Worm (Caenorhabditis elegans) whole organism, L2 larva: Measurements from ENCODE around the gene idpc-5.
A peak's percentile ranks its signal among the peaks of the same experiment; 100 is the strongest.

Experiments used
- C34F6.9 ChIP-seq: fragments of 150-350 bp; optimal IDR thresholded peaks from 2 replicates; lab custom pipeline; 2014; ENCODE audit warnings: missing biosample characterization, missing genetic modification characterization
- F13H6.1 ChIP-seq: sonication (generic microtip); optimal IDR thresholded peaks from 2 replicates; lab custom pipeline; 2016; ENCODE audit warnings: missing genetic modification characterization, missing compliant biosample characterization
- R02D3.7 ChIP-seq: fragments of 150-350 bp; optimal IDR thresholded peaks from 2 replicates; lab custom pipeline; 2014; ENCODE audit warnings: missing biosample characterization, missing genetic modification characterization
- Y55F3AM.14 ChIP-seq: fragments of 200-800 bp; sonication (Bioruptor generic); optimal IDR thresholded peaks from 2 replicates; lab custom pipeline; 2018; ENCODE audit warnings: mild to moderate bottlenecking, missing genetic modification characterization, missing compliant biosample characterization
- ZK546.5 ChIP-seq: sonication (generic microtip); optimal IDR thresholded peaks from 2 replicates; lab custom pipeline; 2017; ENCODE audit warnings: missing biosample characterization, missing genetic modification characterization
- alr-1 ChIP-seq: fragments of 150-350 bp; optimal IDR thresholded peaks from 2 replicates; lab custom pipeline; 2014; ENCODE audit warnings: missing biosample characterization, missing genetic modification characterization
- aly-2 ChIP-seq: fragments of 150-350 bp; optimal IDR thresholded peaks from 2 replicates; lab custom pipeline; 2014; ENCODE audit warnings: missing biosample characterization, missing genetic modification characterization
- blmp-1 ChIP-seq: sonication (generic microtip); optimal IDR thresholded peaks from 2 replicates; lab custom pipeline; 2017; ENCODE audit warnings: missing genetic modification characterization, mild to moderate bottlenecking, missing compliant biosample characterization, antibody characterized with exemption, moderate library complexity; ENCODE audit not compliant: insufficient read depth
- ceh-16 ChIP-seq: fragments of 150-350 bp; optimal IDR thresholded peaks from 2 replicates; lab custom pipeline; 2014; ENCODE audit warnings: missing biosample characterization, missing genetic modification characterization
- ceh-82 ChIP-seq: fragments of 150-350 bp; optimal IDR thresholded peaks from 2 replicates; lab custom pipeline; 2014; ENCODE audit warnings: missing biosample characterization, missing genetic modification characterization
- dmd-4 ChIP-seq: sonication (generic microtip); optimal IDR thresholded peaks from 2 replicates; lab custom pipeline; 2017; ENCODE audit warnings: missing biosample characterization, missing genetic modification characterization
- egl-27 ChIP-seq: sonication (generic microtip); optimal IDR thresholded peaks from 3 replicates; lab custom pipeline; 2017; ENCODE audit warnings: missing biosample characterization, missing genetic modification reagents, missing genetic modification characterization
- elt-1 ChIP-seq: fragments of 150-350 bp; optimal IDR thresholded peaks from 2 replicates; lab custom pipeline; 2014; ENCODE audit warnings: missing biosample characterization, missing genetic modification characterization
- fos-1 ChIP-seq: fragments of 150-350 bp; optimal IDR thresholded peaks from 2 replicates; lab custom pipeline; 2014; ENCODE audit warnings: missing biosample characterization, missing genetic modification characterization
- lin-11 ChIP-seq: fragments of 150-350 bp; sonication (generic microtip); optimal IDR thresholded peaks from 2 replicates; lab custom pipeline; 2014; ENCODE audit warnings: missing biosample characterization, missing genetic modification characterization, inconsistent platforms, mixed read lengths
- lin-39 ChIP-seq: fragments of 150-350 bp; optimal IDR thresholded peaks from 2 replicates; lab custom pipeline; 2014; ENCODE audit warnings: missing biosample characterization, missing genetic modification reagents, missing genetic modification characterization
- lsy-2 ChIP-seq, 2 experiments: fragments of 150-350 bp in 1 of 2; sonication (generic microtip) in 1 of 2; optimal IDR thresholded peaks; 2 replicates each; lab custom pipeline; 2014 to 2017; ENCODE audit warnings: missing biosample characterization in 2 of 2, missing genetic modification characterization in 2 of 2
- mab-5 ChIP-seq: fragments of 150-350 bp; optimal IDR thresholded peaks from 2 replicates; lab custom pipeline; 2014; ENCODE audit warnings: missing biosample characterization, missing genetic modification characterization
- mbf-1 ChIP-seq: sonication (generic microtip); optimal IDR thresholded peaks from 2 replicates; lab custom pipeline; 2017; ENCODE audit warnings: missing biosample characterization, missing genetic modification characterization
- mdl-1 ChIP-seq, 2 experiments: fragments of 150-350 bp in 1 of 2; sonication (generic microtip) in 1 of 2; optimal IDR thresholded peaks; 2 replicates each; lab custom pipeline; 2017; ENCODE audit warnings: missing biosample characterization in 2 of 2, missing genetic modification characterization in 2 of 2
- nhr-10 ChIP-seq: sonication (generic microtip); optimal IDR thresholded peaks from 2 replicates; lab custom pipeline; 2017; ENCODE audit warnings: missing biosample characterization, missing genetic modification characterization
- nhr-12 ChIP-seq: fragments of 150-350 bp; optimal IDR thresholded peaks from 2 replicates; lab custom pipeline; 2014; ENCODE audit warnings: missing biosample characterization, missing genetic modification characterization
- nhr-129 ChIP-seq: fragments of 150-350 bp; optimal IDR thresholded peaks from 2 replicates; lab custom pipeline; 2014; ENCODE audit warnings: missing biosample characterization, missing genetic modification characterization
- nhr-21 ChIP-seq: fragments of 150-350 bp; optimal IDR thresholded peaks from 2 replicates; lab custom pipeline; 2014; ENCODE audit warnings: missing biosample characterization, missing genetic modification characterization
- nhr-23 ChIP-seq: fragments of 150-350 bp; optimal IDR thresholded peaks from 2 replicates; lab custom pipeline; 2014; ENCODE audit warnings: missing biosample characterization, missing genetic modification reagents, missing genetic modification characterization
- nhr-237 ChIP-seq: fragments of 150-350 bp; optimal IDR thresholded peaks from 2 replicates; lab custom pipeline; 2014; ENCODE audit warnings: missing biosample characterization, missing genetic modification characterization
- nhr-25 ChIP-seq: fragments of 150-350 bp; sonication (generic microtip); optimal IDR thresholded peaks from 3 replicates; lab custom pipeline; 2014; ENCODE audit warnings: missing biosample characterization, missing genetic modification characterization
- nhr-6 ChIP-seq: fragments of 150-350 bp; optimal IDR thresholded peaks from 2 replicates; lab custom pipeline; 2014; ENCODE audit warnings: missing biosample characterization, missing genetic modification characterization
- nhr-77 ChIP-seq: fragments of 150-350 bp; optimal IDR thresholded peaks from 2 replicates; lab custom pipeline; 2014; ENCODE audit warnings: missing biosample characterization, missing genetic modification characterization
- sem-4 ChIP-seq: fragments of 150-350 bp; optimal IDR thresholded peaks from 2 replicates; lab custom pipeline; 2014; ENCODE audit warnings: missing biosample characterization, missing genetic modification reagents, missing genetic modification characterization
- skn-1 ChIP-seq: sonication (generic microtip); optimal IDR thresholded peaks from 2 replicates; lab custom pipeline; 2017; ENCODE audit warnings: missing biosample characterization, missing genetic modification characterization
- sma-3 ChIP-seq: sonication (generic microtip); optimal IDR thresholded peaks from 2 replicates; lab custom pipeline; 2016; ENCODE audit warnings: missing genetic modification reagents, missing genetic modification characterization, missing compliant biosample characterization
- sma-9 ChIP-seq, 2 experiments: fragments of 150-350 bp in 1 of 2; sonication (generic microtip) in 1 of 2; optimal IDR thresholded peaks; 2 replicates each; lab custom pipeline; 2014 to 2016; ENCODE audit warnings: missing genetic modification characterization in 2 of 2, mild to moderate bottlenecking in 1 of 2, missing biosample characterization in 1 of 2, missing compliant biosample characterization in 1 of 2, missing genetic modification reagents in 1 of 2, moderate library complexity in 1 of 2
- unc-39 ChIP-seq: fragments of 150-350 bp; optimal IDR thresholded peaks from 2 replicates; lab custom pipeline; 2014; ENCODE audit warnings: missing biosample characterization, missing genetic modification characterization
- unc-55 ChIP-seq: fragments of 150-350 bp; sonication (generic microtip); optimal IDR thresholded peaks from 3 replicates; lab custom pipeline; 2014; ENCODE audit warnings: missing biosample characterization, missing genetic modification reagents, missing genetic modification characterization
- unc-62 ChIP-seq: fragments of 150-350 bp; optimal IDR thresholded peaks from 2 replicates; lab custom pipeline; 2014; ENCODE audit warnings: missing biosample characterization, missing genetic modification reagents, missing genetic modification characterization
- zag-1 ChIP-seq: fragments of 150-350 bp; optimal IDR thresholded peaks from 2 replicates; lab custom pipeline; 2014; ENCODE audit warnings: missing biosample characterization, missing genetic modification characterization
- ztf-1 ChIP-seq: fragments of 200-800 bp; sonication (Bioruptor generic); conservative IDR thresholded peaks from 2 replicates; pipeline ENCODE4 v1.3.6; 2022; ENCODE audit warnings: missing genetic modification characterization, missing compliant biosample characterization
- ztf-11 ChIP-seq: sonication (generic microtip); optimal IDR thresholded peaks from 2 replicates; lab custom pipeline; 2017; ENCODE audit warnings: missing biosample characterization, missing genetic modification characterization
- ztf-4 ChIP-seq: fragments of 150-350 bp; optimal IDR thresholded peaks from 2 replicates; lab custom pipeline; 2014; ENCODE audit warnings: missing biosample characterization, missing genetic modification characterization

idpc-5 gene

ce11 chrV:9622834-9623233, at the start of gene idpc-5:
Gene idpc-5 (minus strand): TSS chrV:9622934.
- TF ChIP-seq F13H6.1 (tag; lab: Kevin White, UChicago) (no peak), elt-1 (tag; lab: Kevin White, UChicago) (no peak)

- TF ChIP-seq nhr-77 (no peak), mdl-1 (tag; optimal IDR thresholded peaks at IDR 0.05; lab: Kevin White, UChicago) (no peak), ztf-4 (tag; lab: Kevin White, UChicago) (no peak), C34F6.9 (tag; lab: Kevin White, UChicago) (no peak)
- TF ChIP-seq, all 48 proteins: peak for 0
Observed at ce11 chrV:9672495-9672894, 49.8 kb upstream of the idpc-5 start.

DNA sequence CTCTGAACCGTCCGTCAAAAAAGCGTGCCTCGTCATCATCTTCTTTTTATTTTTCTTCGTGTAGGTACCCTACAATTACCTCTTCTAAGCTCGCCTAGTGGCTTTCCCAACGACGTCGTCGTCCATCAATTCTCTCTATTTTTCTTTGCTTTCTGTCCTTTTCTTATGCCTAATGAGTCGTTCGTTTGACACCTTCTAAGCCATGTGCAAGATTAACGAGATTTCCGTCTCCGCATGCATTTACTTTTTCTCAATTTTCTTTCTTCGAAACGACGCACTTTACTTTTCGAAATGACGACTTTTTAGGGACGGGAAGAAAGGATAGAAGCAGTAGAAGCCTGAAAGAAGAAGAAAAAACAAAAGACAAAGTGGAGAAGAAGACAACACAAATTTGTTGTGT, 43.7 kb upstream of the idpc-5 start, which contains the start of gene ZK287.1:
Gene ZK287.1 (plus strand): TSS at position 301 of the 400 bp plus-strand sequence.
- TF ChIP-seq egl-27 (tag; lab: Kevin White, UChicago) (peak; percentile 29), nhr-237 (tag; lab: Kevin White, UChicago) (no peak), nhr-77 (no peak), lin-39 (tag; lab: Kevin White, UChicago) (no peak), nhr-12 (no peak), alr-1 (tag; lab: Kevin White, UChicago) (no peak), ZK546.5 (tag; lab: Kevin White, UChicago) (no peak), nhr-129 (tag; lab: Kevin White, UChicago) (no peak), ztf-1 (GFP tag; lab: Robert Waterston, UW) (no peak), unc-55 (GFP tag; lab: Kevin White, UChicago) (peak; percentile 35), nhr-10 (tag; lab: Kevin White, UChicago) (no peak), fos-1 (tag; lab: Kevin White, UChicago) (no peak), sma-3 (GFP tag; lab: Kevin White, UChicago) (no peak), zag-1 (tag; lab: Kevin White, UChicago) (peak; percentile 28)

DNA sequence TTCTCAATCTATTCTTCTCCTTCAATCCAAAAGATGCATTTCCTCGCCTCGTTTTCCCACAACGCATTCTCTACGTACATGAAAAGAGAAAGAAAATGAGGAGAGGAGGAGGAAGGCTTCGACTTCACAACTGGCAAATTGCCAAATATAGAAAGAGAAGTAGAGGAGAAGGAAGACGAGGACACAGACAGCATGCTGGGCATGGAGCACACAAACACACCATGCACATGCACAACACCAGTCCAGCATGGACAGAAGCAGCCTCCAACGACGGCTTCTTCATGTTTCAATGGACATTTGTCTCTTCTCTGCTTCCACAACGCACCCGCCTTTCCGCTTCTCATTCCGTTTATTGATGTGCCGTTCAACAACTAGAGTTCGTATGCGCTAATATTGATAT, 41.9 kb upstream of the idpc-5 start:
- TF ChIP-seq aly-2 (tag; lab: Kevin White, UChicago) (no peak), nhr-237 (tag; lab: Kevin White, UChicago) (no peak), Y55F3AM.14 (GFP tag; lab: Kevin White, UChicago) (peak; percentile 39), sem-4 (no peak), nhr-25 (tag; lab: Kevin White, UChicago) (no peak), ceh-16 (tag; lab: Kevin White, UChicago) (no peak), alr-1 (tag; lab: Kevin White, UChicago) (no peak), nhr-77 (no peak), fos-1 (tag; lab: Kevin White, UChicago) (no peak), unc-55 (GFP tag; lab: Kevin White, UChicago) (peak; percentile 73), elt-1 (tag; lab: Kevin White, UChicago) (no peak), egl-27 (tag; lab: Kevin White, UChicago) (no peak), unc-62 (GFP tag; lab: Kevin White, UChicago) (no peak), nhr-6 (tag; lab: Kevin White, UChicago) (peak; percentile 10), skn-1 (tag; lab: Kevin White, UChicago) (no peak), blmp-1 (tag; lab: Kevin White, UChicago) (no peak), C34F6.9 (tag; lab: Kevin White, UChicago) (peak; percentile 78), lin-11 (tag; lab: Kevin White, UChicago) (peak; percentile 51), mdl-1 (tag; optimal IDR thresholded peaks at IDR 0.05; lab: Kevin White, UChicago) (peak in 1 of 2 experiments; percentile 42), nhr-129 (tag; lab: Kevin White, UChicago) (peak; percentile 64), sma-9 (GFP tag; optimal IDR thresholded peaks at IDR 0.05; lab: Kevin White, UChicago) (peak; percentile 59), sma-9 (tag; optimal IDR thresholded peaks at IDR 0.05; lab: Kevin White, UChicago) (no peak), nhr-23 (tag; lab: Kevin White, UChicago) (no peak), lsy-2 (tag; optimal IDR thresholded peaks at IDR 0.05; lab: Kevin White, UChicago) (no peak), R02D3.7 (tag; lab: Kevin White, UChicago) (no peak), ztf-11 (tag; lab: Kevin White, UChicago) (no peak), sma-3 (GFP tag; lab: Kevin White, UChicago) (no peak), nhr-12 (no peak), zag-1 (tag; lab: Kevin White, UChicago) (peak; percentile 72), unc-39 (tag; lab: Kevin White, UChicago) (peak; percentile 28), lin-39 (tag; lab: Kevin White, UChicago) (no peak), mbf-1 (no peak), ZK546.5 (tag; lab: Kevin White, UChicago) (no peak), ceh-82 (tag; lab: Kevin White, UChicago) (no peak), dmd-4 (tag; lab: Kevin White, UChicago) (no peak), nhr-21 (tag; lab: Kevin White, UChicago) (no peak), mab-5 (tag; lab: Kevin White, UChicago) (peak; percentile 54)
